Worm (Caenorhabditis elegans): Measurements from ENCODE around the gene vha-4.

DNA sequence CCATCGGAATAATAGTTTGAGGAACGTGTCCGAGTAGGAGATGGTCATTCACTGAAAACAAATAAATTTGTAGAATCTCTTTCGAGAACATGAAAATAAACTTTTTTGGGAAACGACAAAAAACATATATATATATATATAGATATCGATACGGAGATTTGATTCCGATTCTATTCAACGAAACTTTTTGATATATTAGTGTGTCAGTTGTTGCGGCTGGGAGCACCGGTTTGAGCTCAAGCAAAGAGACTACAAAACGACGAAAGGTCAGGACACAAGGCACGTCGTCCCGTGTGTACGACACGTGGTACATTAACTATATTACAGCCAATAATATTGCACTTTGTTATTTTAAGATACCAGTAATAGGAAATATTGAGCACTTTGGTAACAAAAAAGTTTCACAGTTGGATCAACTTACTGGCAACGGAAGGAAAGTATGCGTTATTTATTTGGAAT lies 28.5 kb upstream of the vha-4 start, which contains the start of gene best-23:
- TF ChIP-seq attf-5 (GFP tag; optimal IDR thresholded peaks at IDR 0.05) (no peak), ama-1 (optimal IDR thresholded peaks at IDR 0.05) (no peak), ama-1 (GFP tag; optimal IDR thresholded peaks at IDR 0.05) (no peak)
